Worm (Caenorhabditis elegans) whole organism, young adult: ENCODE results near the gene fut-4.

ENCODE experiments used
- F57A8.1 ChIP-seq: fragments of 200-800 bp; sonication (Bioruptor generic); optimal IDR thresholded peaks from 2 replicates; lab custom pipeline; 2018; ENCODE audit warnings: mild to moderate bottlenecking, missing genetic modification characterization, moderate library complexity, missing compliant biosample characterization
- T07F8.4 ChIP-seq: sonication (generic microtip); optimal IDR thresholded peaks from 2 replicates; lab custom pipeline; 2016; ENCODE audit warnings: mild to moderate bottlenecking, missing genetic modification characterization, moderate library complexity, missing compliant biosample characterization
- ama-1 ChIP-seq, 3 experiments: fragments of 150-350 bp in 1 of 3; sonication (generic microtip) in 2 of 3; optimal IDR thresholded peaks; 2 replicates each; lab custom pipeline; 2014 to 2018; ENCODE audit warnings: missing biosample characterization in 2 of 3, missing genetic modification characterization in 2 of 3, missing genetic modification reagents in 2 of 3
- ceh-100 ChIP-seq: fragments of 200-800 bp; sonication (Bioruptor generic); IDR thresholded peaks from 2 replicates; pipeline ENCODE4 v1.3.6; 2022; ENCODE audit warnings: missing genetic modification reagents, missing genetic modification characterization, missing compliant biosample characterization
- nfya-2 ChIP-seq: fragments of 200-800 bp; sonication (Bioruptor generic); IDR thresholded peaks from 2 replicates; pipeline ENCODE4 v1.3.6; 2022; ENCODE audit warnings: missing genetic modification reagents, missing genetic modification characterization, missing compliant biosample characterization
- nhr-90 ChIP-seq: sonication (generic microtip); optimal IDR thresholded peaks from 2 replicates; lab custom pipeline; 2016; ENCODE audit warnings: missing genotype, mild to moderate bottlenecking, missing genetic modification characterization, missing compliant biosample characterization
- somi-1 ChIP-seq: fragments of 200-800 bp; sonication (Bioruptor generic); optimal IDR thresholded peaks from 2 replicates; lab custom pipeline; 2018; ENCODE audit warnings: mild to moderate bottlenecking, missing genetic modification characterization, missing compliant biosample characterization
- tlf-1 ChIP-seq: fragments of 200-800 bp; sonication (Bioruptor generic); optimal IDR thresholded peaks from 2 replicates; lab custom pipeline; 2018; ENCODE audit warnings: mild to moderate bottlenecking, missing genetic modification characterization, missing compliant biosample characterization

DNA sequence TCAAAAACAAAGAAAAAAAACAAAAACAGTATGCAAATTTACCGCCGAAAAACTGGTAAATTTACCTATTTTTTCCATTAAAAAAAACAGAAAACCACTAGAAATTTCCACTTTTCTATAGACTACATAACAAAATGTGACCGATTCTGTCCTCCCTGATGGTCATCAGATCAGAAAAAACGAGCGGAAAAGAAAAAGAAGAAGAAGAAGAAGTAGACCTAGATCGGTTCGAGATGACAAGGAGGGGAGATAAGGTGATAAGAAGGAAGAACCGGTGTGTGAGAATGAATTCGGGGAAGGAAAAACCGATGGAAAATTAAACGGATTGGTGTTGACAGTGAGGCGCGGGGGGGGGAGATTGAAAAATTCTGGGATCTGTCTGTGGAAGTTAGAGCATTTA, 33.8 kb upstream of the fut-4 start:
- TF ChIP-seq T07F8.4 (tag; lab: Kevin White, UChicago) (no peak), ama-1 (optimal IDR thresholded peaks at IDR 0.05; lab: Kevin White, UChicago) (no peak), ama-1 (GFP tag; optimal IDR thresholded peaks at IDR 0.05; lab: Kevin White, UChicago) (no peak), tlf-1 (GFP tag; lab: Kevin White, UChicago) (no peak), somi-1 (no peak), F57A8.1 (GFP tag; lab: Kevin White, UChicago) (no peak), ceh-100 (GFP tag; lab: Robert Waterston, UW) (no peak), nfya-2 (GFP tag; lab: Robert Waterston, UW) (no peak), nhr-90 (tag; lab: Kevin White, UChicago) (no peak)
